Fruit fly (Drosophila melanogaster) whole organism, pupa: ENCODE results near the gene sro.

ENCODE experiments used
- CG10348 ChIP-seq: fragments of 200-800 bp; sonication (Bioruptor generic); IDR thresholded peaks from 2 replicates; pipeline ENCODE4 v1.3.6; 2022; ENCODE audit warnings: missing biosample characterization, missing genetic modification characterization
- CG12605 ChIP-seq: fragments of 200-800 bp; sonication (Bioruptor generic); IDR thresholded peaks from 2 replicates; pipeline ENCODE4 v1.3.6; 2022; ENCODE audit warnings: missing biosample characterization, missing genetic modification characterization
- CG13204 ChIP-seq: fragments of 200-800 bp; sonication (Bioruptor generic); optimal IDR thresholded peaks from 2 replicates; lab custom pipeline; 2018; ENCODE audit warnings: missing biosample characterization, mild to moderate bottlenecking, missing genetic modification characterization, moderate library complexity
- CG14655 ChIP-seq: fragments of 200-800 bp; sonication (Bioruptor generic); optimal IDR thresholded peaks from 3 replicates; lab custom pipeline; 2017; ENCODE audit warnings: mild to moderate bottlenecking, missing biosample characterization, missing genetic modification reagents, missing genetic modification characterization
- CG32121 ChIP-seq: fragments of 200-800 bp; sonication (Bioruptor generic); IDR thresholded peaks from 2 replicates; pipeline ENCODE4 v1.3.6; 2022; ENCODE audit warnings: missing biosample characterization, missing genetic modification characterization
- CG4496 ChIP-seq: fragments of 200-800 bp; sonication (Bioruptor generic); IDR thresholded peaks from 3 replicates; pipeline ENCODE4 v1.3.6; 2022; ENCODE audit warnings: missing biosample characterization, missing genetic modification characterization
- CG8159 ChIP-seq: fragments of 200-800 bp; sonication (Bioruptor generic); optimal IDR thresholded peaks from 3 replicates; lab custom pipeline; 2018; ENCODE audit warnings: missing biosample characterization, mild to moderate bottlenecking, missing genetic modification characterization, moderate library complexity
- CG8301 ChIP-seq: fragments of 200-800 bp; sonication (Bioruptor generic); optimal IDR thresholded peaks from 2 replicates; lab custom pipeline; 2018; ENCODE audit warnings: missing biosample characterization, mild to moderate bottlenecking, missing genetic modification characterization
- D1 ChIP-seq: fragments of 200-800 bp; sonication (Bioruptor generic); optimal IDR thresholded peaks from 2 replicates; lab custom pipeline; 2018; ENCODE audit warnings: missing biosample characterization, mild to moderate bottlenecking, missing genetic modification characterization, moderate library complexity
- EcR ChIP-seq: fragments of 200-800 bp; sonication (Bioruptor generic); optimal IDR thresholded peaks from 3 replicates; lab custom pipeline; 2019; ENCODE audit warnings: missing biosample characterization, missing genetic modification characterization, mild to moderate bottlenecking, moderate library complexity, missing genetic modification reagents
- Ets98B ChIP-seq: fragments of 200-800 bp; sonication (Bioruptor generic); IDR thresholded peaks from 2 replicates; pipeline ENCODE4 v1.3.6; 2022; ENCODE audit warnings: missing biosample characterization, missing genetic modification characterization
- Pif1A ChIP-seq: fragments of 200-800 bp; sonication (Bioruptor generic); optimal IDR thresholded peaks from 3 replicates; lab custom pipeline; 2016; ENCODE audit warnings: missing biosample characterization, missing genetic modification characterization
- Snoo ChIP-seq: fragments of 200-800 bp; sonication (Bioruptor generic); optimal IDR thresholded peaks from 3 replicates; lab custom pipeline; 2017; ENCODE audit warnings: missing biosample characterization, mild to moderate bottlenecking, missing genetic modification characterization, inconsistent platforms
- fd96Ca ChIP-seq: fragments of 200-800 bp; sonication (Bioruptor generic); IDR thresholded peaks from 3 replicates; pipeline ENCODE4 v1.3.6; 2022; ENCODE audit warnings: missing biosample characterization, missing genetic modification characterization
- rn ChIP-seq: fragments of 200-800 bp; sonication (Bioruptor generic); IDR thresholded peaks from 2 replicates; pipeline ENCODE4 v1.3.6; 2022; ENCODE audit warnings: missing biosample characterization, missing genetic modification characterization

The sro gene

DNA sequence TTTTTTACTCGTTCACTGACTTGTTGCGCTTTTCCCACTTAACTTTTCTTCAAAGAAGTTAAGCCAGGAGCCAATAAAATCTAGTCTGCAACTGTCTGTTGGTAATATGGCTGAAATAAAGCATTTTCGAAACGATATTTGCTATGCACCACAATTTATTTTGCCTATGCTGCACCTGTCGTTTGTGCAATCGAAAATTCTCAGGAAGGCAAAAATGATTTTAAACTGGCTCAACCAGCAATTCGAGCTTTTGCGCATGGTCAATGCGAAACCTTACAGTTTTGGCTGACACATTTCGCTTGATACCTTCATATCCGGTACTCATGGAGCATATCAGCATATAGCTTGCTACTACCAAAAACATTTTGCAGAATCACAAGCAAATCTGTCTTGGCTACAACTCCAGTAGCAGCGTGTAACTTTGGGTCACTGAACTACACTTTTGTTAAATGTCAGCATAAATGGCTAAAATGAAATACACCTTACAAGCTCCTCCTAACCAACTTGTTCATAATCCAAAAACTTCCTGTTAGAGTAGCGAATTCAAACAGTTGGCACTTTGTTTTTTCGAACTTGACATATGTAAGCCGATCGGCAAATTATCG is 45.4 kb downstream of the sro start:
- no peak for TF ChIP-seq CG4496
- no peak for TF ChIP-seq CG10348 (GFP tag; lab: Robert Waterston, UW)
- no peak for TF ChIP-seq CG13204 (GFP tag; lab: Kevin White, UChicago)
- TF ChIP-seq CG8301 = no peak
- TF ChIP-seq, all 21 proteins: peak for 0

DNA sequence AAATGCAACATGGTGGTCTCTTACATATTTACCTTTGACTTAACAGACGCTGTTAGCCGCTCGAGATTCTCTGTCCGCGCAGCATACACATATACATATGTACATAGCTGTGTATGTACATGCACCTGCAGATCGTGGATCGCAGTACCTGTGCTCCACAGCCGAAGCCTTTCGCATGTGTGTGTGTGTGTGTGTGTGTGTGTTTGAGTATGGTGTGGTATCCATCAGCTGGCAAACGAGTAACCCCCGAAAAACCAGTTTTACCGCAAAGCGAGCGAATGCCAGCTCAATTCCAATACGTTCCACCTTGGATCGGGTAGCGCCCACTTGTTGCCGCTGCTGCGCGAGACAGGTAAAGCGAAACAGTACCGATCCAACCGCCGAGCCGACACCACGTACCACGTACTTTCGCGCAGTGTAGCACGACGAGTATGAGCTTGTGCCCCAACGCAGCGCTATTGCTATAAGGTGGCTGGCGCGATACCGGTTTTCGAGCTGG is 46.9 kb downstream of the sro start, which contains the start of gene Cad99C:
Gene Cad99C, plus strand, starts transcription at position 365 of the 499 bp plus-strand sequence.
- TF ChIP-seq CG8159 (no peak), CG10348 (GFP tag; lab: Robert Waterston, UW) (no peak), CG12605 (GFP tag; lab: Robert Waterston, UW) (peak; percentile 55; the same call in 1 of the 2 replicates), EcR (GFP tag; lab: Kevin White, UChicago) (peak; percentile 61), D1 (no peak), rn (no peak), CG14655 (no peak), CG8301 (no peak), CG32121 (GFP tag; lab: Robert Waterston, UW) (0 out of 2 replicates have a peak, but pooled peaks have one; percentile 46), Ets98B (GFP tag; lab: Robert Waterston, UW) (peak; percentile 52), Pif1A (GFP tag; lab: Kevin White, UChicago) (no peak), CG13204 (GFP tag; lab: Kevin White, UChicago) (peak; percentile 18), Snoo (tag; lab: Kevin White, UChicago) (peak; percentile 11), fd96Ca (GFP tag; lab: Robert Waterston, UW) (no peak)
- TF ChIP-seq, all 21 proteins: peak for 6
